Worm (Caenorhabditis elegans): ENCODE data around the gene F31F7.2.
A peak's percentile ranks its signal among the peaks of the same experiment; 100 is the strongest.

Gene F31F7.2

DNA sequence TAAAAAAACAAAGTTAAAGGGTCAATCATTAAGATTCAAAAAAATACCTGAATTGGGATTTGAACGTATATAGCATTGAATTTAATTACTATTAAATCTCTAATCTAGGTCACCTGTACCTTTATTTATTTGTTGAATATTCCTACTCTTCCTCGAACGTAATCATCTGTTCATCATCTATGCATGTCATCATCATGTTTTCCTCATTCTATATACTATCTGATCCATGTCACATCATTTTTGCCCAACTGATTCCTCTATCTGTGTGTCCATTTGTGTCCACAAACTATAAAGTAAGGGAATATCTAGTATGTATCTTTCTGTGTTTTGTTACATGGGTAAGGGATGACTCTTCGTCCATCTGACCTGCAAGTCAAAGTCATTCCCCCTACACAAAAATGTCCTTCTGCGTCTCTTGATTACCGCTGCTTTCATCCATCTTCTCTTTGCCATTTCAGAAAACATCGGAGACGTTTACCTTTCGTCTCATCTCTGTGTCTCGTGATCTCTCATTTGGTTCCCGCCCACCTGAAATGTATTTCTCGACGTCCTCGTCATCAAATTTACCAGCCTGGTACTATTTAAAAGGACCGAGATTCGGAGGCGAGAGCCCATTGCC is 52.2 kb downstream of the F31F7.2 start (continued):
- peak; percentile 36; the same call in 1 of the 2 replicates for TF ChIP-seq nhr-19 (GFP tag; conservative IDR thresholded peaks at IDR 0.05)
- no peak for TF ChIP-seq sptf-1 (tag; optimal IDR thresholded peaks at IDR 0.05)
- no peak for TF ChIP-seq nhr-28 (tag; optimal IDR thresholded peaks at IDR 0.05)
- no peak for TF ChIP-seq C04F5.9 (tag; optimal IDR thresholded peaks at IDR 0.05)
- no peak for TF ChIP-seq ceh-88 (GFP tag; IDR thresholded peaks at IDR 0.05)
- no peak for TF ChIP-seq F16B12.6 (tag; optimal IDR thresholded peaks at IDR 0.05)
- TF ChIP-seq snu-23 (GFP tag; optimal IDR thresholded peaks at IDR 0.05): peak; percentile 66
- TF ChIP-seq swsn-7 (tag; optimal IDR thresholded peaks at IDR 0.05): no peak
- TF ChIP-seq ama-1 (optimal IDR thresholded peaks at IDR 0.05): no peak
- peak; percentile 22 for TF ChIP-seq nhr-47 (tag; optimal IDR thresholded peaks at IDR 0.05)
- peak; percentile 82 for TF ChIP-seq lin-14 (GFP tag; optimal IDR thresholded peaks at IDR 0.05)
- TF ChIP-seq lir-3 (tag; optimal IDR thresholded peaks at IDR 0.05; ENCODE audit: poor library complexity): no peak
- no peak for TF ChIP-seq irx-1 (tag; optimal IDR thresholded peaks at IDR 0.05)
- TF ChIP-seq zip-4 (GFP tag; optimal IDR thresholded peaks at IDR 0.05): no peak
- TF ChIP-seq blmp-1 (tag; optimal IDR thresholded peaks at IDR 0.05): peak; percentile 71
- peak in 1 of 2 experiments; percentile 12 for TF ChIP-seq mdl-1 (tag; optimal IDR thresholded peaks at IDR 0.05)
- peak in 1 of 3 experiments; percentile 22 for TF ChIP-seq dpl-1 (GFP tag; optimal IDR thresholded peaks at IDR 0.05)
- peak; percentile 40 for TF ChIP-seq tbx-2 (tag; optimal IDR thresholded peaks at IDR 0.05)
- no peak for TF ChIP-seq unc-62 (GFP tag; optimal IDR thresholded peaks at IDR 0.05)
- peak in 1 of 2 experiments; percentile 65 for TF ChIP-seq lin-35 (GFP tag; optimal IDR thresholded peaks at IDR 0.05)
- peak; percentile 96 for TF ChIP-seq nhr-85 (tag)
- TF ChIP-seq aly-2 (tag; optimal IDR thresholded peaks at IDR 0.05): no peak
- TF ChIP-seq mef-2 (tag; optimal IDR thresholded peaks at IDR 0.05): no peak
- TF ChIP-seq ces-1 (GFP tag; optimal IDR thresholded peaks at IDR 0.05): no peak
- TF ChIP-seq efl-3 (GFP tag; optimal IDR thresholded peaks at IDR 0.05): no peak
- no peak for TF ChIP-seq ceh-90 (tag; optimal IDR thresholded peaks at IDR 0.05)
- TF ChIP-seq lin-13 (GFP tag; optimal IDR thresholded peaks at IDR 0.05): peak; percentile 6
- TF ChIP-seq C34B4.2 (tag; optimal IDR thresholded peaks at IDR 0.05): no peak
- no peak for TF ChIP-seq unc-30 (tag; optimal IDR thresholded peaks at IDR 0.05)
- TF ChIP-seq grh-1 (GFP tag; IDR thresholded peaks at IDR 0.05): peak; percentile 47
- no peak for TF ChIP-seq nhr-237 (tag; optimal IDR thresholded peaks at IDR 0.05)
- TF ChIP-seq egl-13 (tag; optimal IDR thresholded peaks at IDR 0.05): no peak
- no peak for TF ChIP-seq fkh-8 (tag; optimal IDR thresholded peaks at IDR 0.05)
- peak; percentile 80 for TF ChIP-seq nhr-71 (tag; optimal IDR thresholded peaks at IDR 0.05)
- no peak for TF ChIP-seq pag-3 (tag; optimal IDR thresholded peaks at IDR 0.05; ENCODE audit: borderline replicate concordance, insufficient read depth)
- TF ChIP-seq lin-15B (tag; optimal IDR thresholded peaks at IDR 0.05): no peak
- no peak for TF ChIP-seq rnt-1 (tag; optimal IDR thresholded peaks at IDR 0.05)
- no peak for TF ChIP-seq ceh-63 (GFP tag; optimal IDR thresholded peaks at IDR 0.05)
- no peak for TF ChIP-seq mab-9 (GFP tag; IDR thresholded peaks at IDR 0.05)

DNA sequence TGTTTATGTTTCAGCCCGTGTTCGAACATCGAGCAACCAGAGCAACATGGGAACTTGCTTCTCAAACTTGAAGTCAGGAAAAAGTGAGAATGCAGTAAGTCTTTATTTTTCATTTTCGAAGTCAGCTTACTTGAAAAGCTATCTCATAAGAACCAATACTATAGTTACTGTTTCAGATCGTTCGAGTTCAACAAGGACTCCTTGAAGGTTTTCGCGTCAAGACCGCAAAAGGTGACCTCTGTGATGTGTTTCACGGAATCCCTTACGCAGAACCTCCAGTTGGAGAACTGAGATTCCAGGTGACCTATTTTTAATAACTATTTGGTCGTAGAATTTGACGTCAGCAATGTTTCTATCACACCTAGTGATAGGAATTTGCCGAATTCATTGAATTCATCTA is 53.0 kb downstream of the F31F7.2 start:
- TF ChIP-seq alr-1 (tag; optimal IDR thresholded peaks at IDR 0.05; ENCODE audit: borderline replicate concordance): no peak
- peak; percentile 24 for TF ChIP-seq blmp-1 (tag; optimal IDR thresholded peaks at IDR 0.05)
- no peak for TF ChIP-seq efl-1 (optimal IDR thresholded peaks at IDR 0.05)
- TF ChIP-seq efl-1 (GFP tag; optimal IDR thresholded peaks at IDR 0.05 in 1 of 2): peak in 1 of 2 experiments; percentile 52

All from whole organism, L1 larva.